Fruit fly (Drosophila melanogaster) whole organism, embryonic: ENCODE results near the gene dsd.
A peak's percentile ranks its signal among the peaks of the same experiment; 100 is the strongest.

Experiments used
- B-H2 ChIP-seq: fragments of 200-800 bp; sonication (Bioruptor generic); optimal IDR thresholded peaks from 2 replicates; lab custom pipeline; 2018; ENCODE audit warnings: missing biosample characterization, mild to moderate bottlenecking, missing genetic modification characterization
- Bteb2 ChIP-seq: fragments of 200-800 bp; sonication (Bioruptor generic); optimal IDR thresholded peaks from 2 replicates; lab custom pipeline; 2016; ENCODE audit warnings: missing biosample characterization, missing genetic modification characterization
- CG10321 ChIP-seq: fragments of 200-800 bp; sonication (Bioruptor generic); IDR thresholded peaks from 2 replicates; pipeline ENCODE4 v1.3.6; 2022; ENCODE audit warnings: missing biosample characterization, missing genetic modification characterization
- CG10366 ChIP-seq: fragments of 200-800 bp; sonication (Bioruptor generic); IDR thresholded peaks from 2 replicates; pipeline ENCODE4 v1.3.6; 2022; ENCODE audit warnings: missing biosample characterization, missing genetic modification characterization
- CG11456 ChIP-seq: fragments of 200-800 bp; sonication (Bioruptor generic); IDR thresholded peaks from 3 replicates; pipeline ENCODE4 v1.3.6; 2022; ENCODE audit warnings: missing biosample characterization, missing genetic modification characterization
- CG12071 ChIP-seq: fragments of 200-800 bp; sonication (Bioruptor generic); optimal IDR thresholded peaks from 3 replicates; lab custom pipeline; 2018; ENCODE audit warnings: missing biosample characterization, mild to moderate bottlenecking, missing genetic modification characterization
- CG12104 ChIP-seq: fragments of 200-800 bp; sonication (Bioruptor generic); optimal IDR thresholded peaks from 3 replicates; lab custom pipeline; 2016; ENCODE audit warnings: missing biosample characterization, missing genetic modification characterization
- CG12391 ChIP-seq: fragments of 200-800 bp; sonication (Bioruptor generic); optimal IDR thresholded peaks from 3 replicates; lab custom pipeline; 2018; ENCODE audit warnings: missing biosample characterization, mild to moderate bottlenecking, missing genetic modification characterization, moderate library complexity
- CG12659 ChIP-seq: fragments of 200-800 bp; sonication (Bioruptor generic); optimal IDR thresholded peaks from 3 replicates; lab custom pipeline; 2017; ENCODE audit warnings: mild to moderate bottlenecking, missing biosample characterization, missing genetic modification reagents, missing genetic modification characterization
- CG12769 ChIP-seq: fragments of 200-800 bp; sonication (Bioruptor generic); optimal IDR thresholded peaks from 2 replicates; lab custom pipeline; 2019; ENCODE audit warnings: missing biosample characterization, mild to moderate bottlenecking, missing genetic modification characterization, moderate library complexity
- CG14050 ChIP-seq: fragments of 200-800 bp; sonication (Bioruptor generic); IDR thresholded peaks from 3 replicates; pipeline ENCODE4 v1.3.6; 2022; ENCODE audit warnings: missing biosample characterization, missing genetic modification characterization
- CG15011 ChIP-seq: fragments of 200-800 bp; sonication (Bioruptor generic); optimal IDR thresholded peaks from 3 replicates; lab custom pipeline; 2018; ENCODE audit warnings: missing biosample characterization, mild to moderate bottlenecking, missing genetic modification characterization
- CG1647 ChIP-seq: fragments of 200-800 bp; sonication (Bioruptor generic); optimal IDR thresholded peaks from 3 replicates; lab custom pipeline; 2016; ENCODE audit warnings: missing biosample characterization, missing genetic modification characterization
- CG2678 ChIP-seq: fragments of 200-800 bp; sonication (Bioruptor generic); optimal IDR thresholded peaks from 3 replicates; lab custom pipeline; 2019; ENCODE audit warnings: missing biosample characterization, mild to moderate bottlenecking, missing genetic modification characterization, moderate library complexity
- CG30020 ChIP-seq: fragments of 200-800 bp; optimal IDR thresholded peaks from 2 replicates; lab custom pipeline; 2019; ENCODE audit warnings: missing biosample characterization, mild to moderate bottlenecking, missing genetic modification characterization, moderate library complexity
- CG33557 ChIP-seq: fragments of 200-800 bp; sonication (Bioruptor generic); optimal IDR thresholded peaks from 2 replicates; lab custom pipeline; 2019; ENCODE audit warnings: missing biosample characterization, mild to moderate bottlenecking, missing genetic modification characterization, moderate library complexity
- CG5180 ChIP-seq: fragments of 200-800 bp; sonication (Bioruptor generic); optimal IDR thresholded peaks from 3 replicates; lab custom pipeline; 2017; ENCODE audit warnings: missing biosample characterization, missing genetic modification characterization, mild to moderate bottlenecking, moderate library complexity, missing genetic modification reagents
- CG6654 ChIP-seq: fragments of 200-800 bp; sonication (Bioruptor generic); optimal IDR thresholded peaks from 2 replicates; lab custom pipeline; 2017; ENCODE audit warnings: missing biosample characterization, mild to moderate bottlenecking, missing genetic modification characterization
- CG6813 ChIP-seq: fragments of 200-800 bp; sonication (Bioruptor generic); optimal IDR thresholded peaks from 2 replicates; lab custom pipeline; 2017; ENCODE audit warnings: missing biosample characterization, missing genetic modification characterization, mild to moderate bottlenecking, moderate library complexity, missing genetic modification reagents
- CG7556 ChIP-seq: fragments of 200-800 bp; sonication (Bioruptor generic); optimal IDR thresholded peaks from 2 replicates; lab custom pipeline; 2017; ENCODE audit warnings: missing biosample characterization, mild to moderate bottlenecking, missing genetic modification characterization
- CG7839 ChIP-seq: fragments of 200-800 bp; sonication (Bioruptor generic); optimal IDR thresholded peaks from 3 replicates; lab custom pipeline; 2018; ENCODE audit warnings: missing biosample characterization, mild to moderate bottlenecking, missing genetic modification characterization, moderate library complexity
- Chrac-16 ChIP-seq: fragments of 200-800 bp; sonication (Bioruptor generic); optimal IDR thresholded peaks from 3 replicates; lab custom pipeline; 2016; ENCODE audit warnings: missing biosample characterization, missing genetic modification characterization
- D ChIP-seq, 2 experiments: fragments of 200-800 bp in 1 of 2; fragments of >200 bp in 1 of 2; sonication (Bioruptor generic) in 1 of 2; optimal IDR thresholded peaks; 2 replicates in 1 of 2; 3 replicates in 1 of 2; lab custom pipeline; 2017; ENCODE audit warnings: mild to moderate bottlenecking in 1 of 2, missing biosample characterization in 1 of 2, missing genetic modification characterization in 1 of 2, missing genetic modification reagents in 1 of 2
- D19B ChIP-seq: fragments of 200-800 bp; sonication (Bioruptor generic); optimal IDR thresholded peaks from 2 replicates; lab custom pipeline; 2017; ENCODE audit warnings: missing biosample characterization, mild to moderate bottlenecking, missing genetic modification characterization
- Dip2 ChIP-seq: fragments of 200-800 bp; sonication (Bioruptor generic); IDR thresholded peaks from 2 replicates; pipeline ENCODE4 v1.3.6; 2022; ENCODE audit warnings: missing biosample characterization, missing genetic modification characterization
- Doc3 ChIP-seq: fragments of 200-800 bp; sonication (Bioruptor generic); IDR thresholded peaks from 3 replicates; pipeline ENCODE4 v1.3.6; 2022; ENCODE audit warnings: missing biosample characterization, missing genetic modification characterization; ENCODE audit not compliant: partially characterized antibody
- Hand ChIP-seq: fragments of 200-800 bp; sonication (Bioruptor generic); optimal IDR thresholded peaks from 2 replicates; lab custom pipeline; 2017; ENCODE audit warnings: mild to moderate bottlenecking, missing biosample characterization, missing genetic modification reagents, missing genetic modification characterization
- HmgD ChIP-seq: fragments of 200-800 bp; sonication (Bioruptor generic); optimal IDR thresholded peaks from 3 replicates; lab custom pipeline; 2016; ENCODE audit warnings: missing biosample characterization, missing genetic modification characterization
- Mrtf ChIP-seq: fragments of 200-800 bp; sonication (Bioruptor generic); IDR thresholded peaks from 3 replicates; pipeline ENCODE4 v1.3.6; 2022; ENCODE audit warnings: missing biosample characterization, missing genetic modification characterization
- Scr ChIP-seq: fragments of 200-800 bp; sonication (Bioruptor generic); IDR thresholded peaks from 2 replicates; pipeline ENCODE4 v1.3.6; 2022; ENCODE audit warnings: missing biosample characterization, missing genetic modification characterization; ENCODE audit not compliant: partially characterized antibody
- Sox100B ChIP-seq: fragments of 200-800 bp; sonication (Bioruptor generic); optimal IDR thresholded peaks from 3 replicates; lab custom pipeline; 2018; ENCODE audit warnings: missing biosample characterization, mild to moderate bottlenecking, missing genetic modification characterization
- ato ChIP-seq: fragments of 200-800 bp; sonication (Bioruptor generic); IDR thresholded peaks from 2 replicates; pipeline ENCODE4 v1.3.6; 2022; ENCODE audit warnings: missing biosample characterization, missing genetic modification characterization; ENCODE audit not compliant: partially characterized antibody
- bcd ChIP-seq: fragments of 200-800 bp; sonication (Bioruptor generic); optimal IDR thresholded peaks from 2 replicates; lab custom pipeline; 2017; ENCODE audit warnings: missing biosample characterization, mild to moderate bottlenecking, missing genetic modification characterization
- croc ChIP-seq: fragments of 200-800 bp; sonication (Bioruptor generic); conservative IDR thresholded peaks from 3 replicates; pipeline ENCODE4 v1.3.6; 2022; ENCODE audit warnings: missing biosample characterization, missing genetic modification characterization
- dm ChIP-seq: fragments of 200-800 bp; sonication (Bioruptor generic); optimal IDR thresholded peaks from 3 replicates; lab custom pipeline; 2016; ENCODE audit warnings: missing biosample characterization, missing genetic modification characterization
- dmrt11E ChIP-seq: fragments of 200-800 bp; sonication (Bioruptor generic); optimal IDR thresholded peaks from 3 replicates; lab custom pipeline; 2018; ENCODE audit warnings: missing biosample characterization, mild to moderate bottlenecking, missing genetic modification characterization, moderate library complexity
- fru ChIP-seq: fragments of >200 bp; optimal IDR thresholded peaks from 2 replicates; lab custom pipeline; 2017
- gcm2 ChIP-seq: fragments of 200-800 bp; sonication (Bioruptor generic); optimal IDR thresholded peaks from 2 replicates; lab custom pipeline; 2016; ENCODE audit warnings: missing biosample characterization, missing genetic modification characterization
- gro ChIP-seq: fragments of 200-800 bp; sonication (Bioruptor generic); optimal IDR thresholded peaks from 2 replicates; lab custom pipeline; 2016; ENCODE audit warnings: missing biosample characterization, missing genetic modification characterization
- ken ChIP-seq: fragments of 200-800 bp; sonication (Bioruptor generic); IDR thresholded peaks from 3 replicates; pipeline ENCODE4 v1.3.6; 2022; ENCODE audit warnings: missing biosample characterization, missing genetic modification characterization
- oc ChIP-seq: fragments of 200-800 bp; sonication (Bioruptor generic); optimal IDR thresholded peaks from 2 replicates; lab custom pipeline; 2018; ENCODE audit warnings: missing biosample characterization, mild to moderate bottlenecking, missing genetic modification characterization, moderate library complexity
- peb ChIP-seq: fragments of 200-800 bp; sonication (Bioruptor generic); IDR thresholded peaks from 2 replicates; pipeline ENCODE4 v1.3.6; 2022; ENCODE audit warnings: missing biosample characterization, missing genetic modification characterization
- pita ChIP-seq: fragments of 200-800 bp; sonication (Bioruptor generic); optimal IDR thresholded peaks from 2 replicates; lab custom pipeline; 2017; ENCODE audit warnings: missing biosample characterization, mild to moderate bottlenecking, missing genetic modification characterization
- prd ChIP-seq, 3 experiments: fragments of >200 bp in 2 of 3; fragments of 200-800 bp in 1 of 3; sonication (Bioruptor generic) in 1 of 3; optimal IDR thresholded peaks in 2 of 3; IDR thresholded peaks in 1 of 3; 2 replicates in 2 of 3; 3 replicates in 1 of 3; pipeline versions ENCODE4 v1.3.6 to Lab custom; 2017 to 2022; ENCODE audit warnings: missing biosample characterization in 1 of 3, missing genetic modification characterization in 1 of 3
- repo ChIP-seq: fragments of 200-800 bp; sonication (Bioruptor generic); optimal IDR thresholded peaks from 2 replicates; lab custom pipeline; 2016; ENCODE audit warnings: missing biosample characterization, missing genetic modification characterization
- sima ChIP-seq: fragments of 200-800 bp; sonication (Bioruptor generic); optimal IDR thresholded peaks from 2 replicates; lab custom pipeline; 2016; ENCODE audit warnings: missing biosample characterization, missing genetic modification characterization
- trem ChIP-seq: fragments of 200-800 bp; optimal IDR thresholded peaks from 3 replicates; lab custom pipeline; 2019; ENCODE audit warnings: missing biosample characterization, mild to moderate bottlenecking, missing genetic modification characterization, moderate library complexity
- zen ChIP-seq: fragments of 200-800 bp; sonication (Bioruptor generic); optimal IDR thresholded peaks from 3 replicates; lab custom pipeline; 2018; ENCODE audit warnings: missing biosample characterization, mild to moderate bottlenecking, missing genetic modification characterization, moderate library complexity

dsd gene

dm6 chr3R:27607218-27607929 lies at the start of gene dsd, which contains the start of gene Tusp (continued):
- no peak for TF ChIP-seq prd (optimal IDR thresholded peaks at IDR 0.05; lab: Kevin White, UChicago)
- peak; percentile 72 for TF ChIP-seq prd (GFP tag; IDR thresholded peaks at IDR 0.05; lab: Robert Waterston, UW)
- TF ChIP-seq CG2678 (tag; lab: Kevin White, UChicago): peak; percentile 69
- TF ChIP-seq CG14050 (GFP tag; lab: Robert Waterston, UW): peak; percentile 53; the same call in 1 of the 3 replicates
- peak; percentile 52 for TF ChIP-seq dm (GFP tag; lab: Kevin White, UChicago)
- peak; percentile 70 for TF ChIP-seq Sox100B (GFP tag; lab: Kevin White, UChicago)
- peak; percentile 65 for TF ChIP-seq gro (GFP tag; lab: Kevin White, UChicago)
- peak; percentile 46 for TF ChIP-seq CG6813 (GFP tag; lab: Kevin White, UChicago)
- TF ChIP-seq B-H2 (GFP tag; lab: Kevin White, UChicago): peak; percentile 73
- peak; percentile 12 for TF ChIP-seq D19B (GFP tag; lab: Kevin White, UChicago)
- no peak; the same call in 1 of the 2 replicates for TF ChIP-seq ato (GFP tag; lab: Robert Waterston, UW)
- peak; percentile 56 for TF ChIP-seq repo (GFP tag; lab: Kevin White, UChicago)
- TF ChIP-seq bcd (GFP tag; lab: Kevin White, UChicago): peak; percentile 65
- no peak for TF ChIP-seq peb
- TF ChIP-seq CG10366 (GFP tag; lab: Robert Waterston, UW): peak; percentile 68
- TF ChIP-seq CG15011 (GFP tag; lab: Kevin White, UChicago): no peak
- TF ChIP-seq ken (GFP tag; lab: Robert Waterston, UW): peak; percentile 86
- no peak for TF ChIP-seq D (optimal IDR thresholded peaks at IDR 0.05; lab: Kevin White, UChicago)
- peak; percentile 62 for TF ChIP-seq D (GFP tag; optimal IDR thresholded peaks at IDR 0.05; lab: Kevin White, UChicago)
- TF ChIP-seq trem (tag; lab: Kevin White, UChicago): peak; percentile 37
- peak; percentile 18 for TF ChIP-seq Hand (GFP tag; lab: Kevin White, UChicago)
- TF ChIP-seq CG6654 (GFP tag; lab: Kevin White, UChicago): peak; percentile 10
- peak; percentile 81 for TF ChIP-seq CG12391
- peak; percentile 75 for TF ChIP-seq gcm2 (GFP tag; lab: Kevin White, UChicago)
- peak; percentile 49 for TF ChIP-seq CG1647 (GFP tag; lab: Kevin White, UChicago)
- no peak for TF ChIP-seq CG10321 (GFP tag; lab: Robert Waterston, UW)
- peak; percentile 93 for TF ChIP-seq CG12659 (GFP tag; lab: Kevin White, UChicago)
- no peak for TF ChIP-seq Dip2
- peak; percentile 38; the same call in 1 of the 3 replicates for TF ChIP-seq croc (GFP tag; lab: Robert Waterston, UW)
- peak; percentile 58 for TF ChIP-seq CG30020 (tag; lab: Kevin White, UChicago)
- peak; percentile 65 for TF ChIP-seq dmrt11E (tag; lab: Kevin White, UChicago)
- no peak for TF ChIP-seq fru (lab: Kevin White, UChicago)
- TF ChIP-seq CG5180 (GFP tag; lab: Kevin White, UChicago): peak; percentile 52
- peak; percentile 78 for TF ChIP-seq CG7556
- TF ChIP-seq HmgD: peak; percentile 14
- peak; percentile 76 for TF ChIP-seq CG7839 (tag; lab: Kevin White, UChicago)
- peak; percentile 48 for TF ChIP-seq zen (tag; lab: Kevin White, UChicago)
- TF ChIP-seq Mrtf (GFP tag; lab: Robert Waterston, UW): peak; percentile 75
- peak; percentile 56; the same call in 1 of the 3 replicates for TF ChIP-seq Doc3 (GFP tag; lab: Robert Waterston, UW)
- peak; percentile 57 for TF ChIP-seq CG12769 (tag; lab: Kevin White, UChicago)
- TF ChIP-seq CG12104: peak; percentile 72
- TF ChIP-seq Scr (GFP tag; lab: Robert Waterston, UW): peak; percentile 60
- TF ChIP-seq CG12071 (GFP tag; lab: Kevin White, UChicago): peak; percentile 30
- peak; percentile 36 for TF ChIP-seq CG33557 (GFP tag; lab: Kevin White, UChicago)
- peak; percentile 30 for TF ChIP-seq Bteb2 (GFP tag; lab: Kevin White, UChicago)
- TF ChIP-seq sima (GFP tag; lab: Kevin White, UChicago): no peak
- TF ChIP-seq Chrac-16: peak; percentile 81
- no peak for TF ChIP-seq pita (GFP tag; lab: Kevin White, UChicago)
- no peak for TF ChIP-seq oc (tag; lab: Kevin White, UChicago)
- TF ChIP-seq CG11456 (GFP tag; lab: Robert Waterston, UW): peak; percentile 87
